Worm (Caenorhabditis elegans) whole organism, L2 larva: ENCODE data around the gene skpo-1.

Experiments used
- blmp-1 ChIP-seq: sonication (generic microtip); optimal IDR thresholded peaks from 2 replicates; lab custom pipeline; 2017; ENCODE audit warnings: missing genetic modification characterization, mild to moderate bottlenecking, missing compliant biosample characterization, antibody characterized with exemption, moderate library complexity; ENCODE audit not compliant: insufficient read depth
- lin-13 ChIP-seq: fragments of 150-350 bp; optimal IDR thresholded peaks from 2 replicates; lab custom pipeline; 2014; ENCODE audit warnings: missing biosample characterization, missing genetic modification reagents, missing genetic modification characterization
- nhr-11 ChIP-seq: fragments of 150-350 bp; optimal IDR thresholded peaks from 2 replicates; lab custom pipeline; 2014; ENCODE audit warnings: missing biosample characterization, missing genetic modification characterization
- nhr-237 ChIP-seq: fragments of 150-350 bp; optimal IDR thresholded peaks from 2 replicates; lab custom pipeline; 2014; ENCODE audit warnings: missing biosample characterization, missing genetic modification characterization
- nhr-77 ChIP-seq: fragments of 150-350 bp; optimal IDR thresholded peaks from 2 replicates; lab custom pipeline; 2014; ENCODE audit warnings: missing biosample characterization, missing genetic modification characterization
- skn-1 ChIP-seq: sonication (generic microtip); optimal IDR thresholded peaks from 2 replicates; lab custom pipeline; 2017; ENCODE audit warnings: missing biosample characterization, missing genetic modification characterization

DNA sequence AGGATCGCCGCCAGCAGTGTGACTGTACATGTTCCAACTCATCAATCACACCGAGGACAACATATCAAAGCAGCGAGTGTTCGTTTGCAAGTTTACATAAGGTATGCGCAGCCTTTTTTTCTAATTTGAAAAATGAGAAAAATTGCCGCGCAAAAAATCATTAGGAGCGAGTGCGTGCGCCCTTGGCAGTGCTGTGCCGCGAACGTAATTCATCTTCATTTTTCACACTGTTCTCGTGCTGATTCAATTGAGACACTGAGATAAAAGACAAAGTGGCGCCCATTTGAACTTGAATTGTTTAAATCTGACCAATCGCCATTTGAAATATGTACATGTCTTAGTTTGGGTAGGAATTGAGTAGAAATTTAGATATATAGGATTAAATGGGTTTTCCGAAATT is 4.9 kb upstream of the skpo-1 start:
- TF ChIP-seq skn-1 (tag; lab: Kevin White, UChicago) (no peak), lin-13 (GFP tag; lab: Kevin White, UChicago) (no peak), nhr-11 (no peak), nhr-77 (tag; lab: Kevin White, UChicago) (no peak), blmp-1 (no peak), nhr-237 (tag; lab: Kevin White, UChicago) (no peak)
